Fruit fly (Drosophila melanogaster) S2 (cell line): ENCODE measurements around the gene CG15308.

Experiments used
- CG8478 ChIP-seq: fragments of >200 bp; optimal IDR thresholded peaks from 2 replicates; lab custom pipeline; 2018
- CTCF ChIP-seq, 2 experiments: fragments of >200 bp; optimal IDR thresholded peaks; 2 replicates each; lab custom pipeline; 2018

dm6 chrX:10261172-10261571 lies 42.2 kb upstream of the CG15308 start:
- TF ChIP-seq CG8478 (lab: Kevin White, UChicago) (no peak), CTCF (optimal IDR thresholded peaks at IDR 0.05; lab: Kevin White, UChicago) (no peak)
